Worm (Caenorhabditis elegans) whole organism, L4 larva: ENCODE data around the gene K11C4.1.
A peak's percentile ranks its signal among the peaks of the same experiment; 100 is the strongest.

Experiments
- D1046.2 ChIP-seq: fragments of 200-800 bp; sonication (Bioruptor generic); IDR thresholded peaks from 2 replicates; pipeline ENCODE4 v1.3.6; 2022; ENCODE audit warnings: missing genetic modification characterization, missing compliant biosample characterization
- mdt-29 ChIP-seq: fragments of 200-800 bp; sonication (Bioruptor generic); IDR thresholded peaks from 2 replicates; pipeline ENCODE4 v1.3.6; 2022; ENCODE audit warnings: missing genetic modification reagents, missing genetic modification characterization, missing compliant biosample characterization
- nhr-11 ChIP-seq: fragments of 150-350 bp; optimal IDR thresholded peaks from 2 replicates; lab custom pipeline; 2014; ENCODE audit warnings: missing biosample characterization, missing genetic modification characterization
- nhr-237 ChIP-seq: sonication (generic microtip); optimal IDR thresholded peaks from 2 replicates; lab custom pipeline; 2017; ENCODE audit warnings: missing biosample characterization, missing genetic modification characterization
- nhr-25 ChIP-seq: sonication (generic microtip); optimal IDR thresholded peaks from 2 replicates; lab custom pipeline; 2017; ENCODE audit warnings: missing genetic modification characterization, mild to moderate bottlenecking, missing compliant biosample characterization, antibody characterized with exemption, moderate library complexity, borderline replicate concordance; ENCODE audit not compliant: insufficient read depth
- unc-62 ChIP-seq, 3 experiments: fragments of 150-350 bp in 1 of 3; sonication (generic microtip); optimal IDR thresholded peaks in 2 of 3; peaks in 1 of 3; 1 replicate in 1 of 3; 2 replicates in 2 of 3; lab custom pipeline; 2014 to 2017; ENCODE audit warnings: missing biosample characterization in 3 of 3, missing genetic modification characterization in 3 of 3, missing genetic modification reagents in 3 of 3, missing genotype in 1 of 3
- zfp-3 ChIP-seq: fragments of 200-800 bp; sonication (Bioruptor generic); conservative IDR thresholded peaks from 2 replicates; pipeline ENCODE4 v1.3.6; 2022; ENCODE audit warnings: missing genetic modification reagents, missing genetic modification characterization, missing compliant biosample characterization

ce11 chrV:6901943-6902549 lies 5.2 kb downstream of the K11C4.1 start:
- TF ChIP-seq mdt-29 (GFP tag; lab: Robert Waterston, UW) (no peak), unc-62 (GFP tag; optimal IDR thresholded peaks at IDR 0.05 in 1 of 2; lab: Kevin White, UChicago) (peak in 1 of 2 experiments; percentile 98), unc-62 (tag; optimal IDR thresholded peaks at IDR 0.05; lab: Kevin White, UChicago) (no peak), nhr-11 (tag; lab: Kevin White, UChicago) (no peak), zfp-3 (GFP tag; lab: Robert Waterston, UW) (no peak), nhr-25 (no peak), nhr-237 (tag; lab: Kevin White, UChicago) (no peak), D1046.2 (no peak)
